Fruit fly (Drosophila melanogaster): Measurements from ENCODE around the gene CG34284.

DNA sequence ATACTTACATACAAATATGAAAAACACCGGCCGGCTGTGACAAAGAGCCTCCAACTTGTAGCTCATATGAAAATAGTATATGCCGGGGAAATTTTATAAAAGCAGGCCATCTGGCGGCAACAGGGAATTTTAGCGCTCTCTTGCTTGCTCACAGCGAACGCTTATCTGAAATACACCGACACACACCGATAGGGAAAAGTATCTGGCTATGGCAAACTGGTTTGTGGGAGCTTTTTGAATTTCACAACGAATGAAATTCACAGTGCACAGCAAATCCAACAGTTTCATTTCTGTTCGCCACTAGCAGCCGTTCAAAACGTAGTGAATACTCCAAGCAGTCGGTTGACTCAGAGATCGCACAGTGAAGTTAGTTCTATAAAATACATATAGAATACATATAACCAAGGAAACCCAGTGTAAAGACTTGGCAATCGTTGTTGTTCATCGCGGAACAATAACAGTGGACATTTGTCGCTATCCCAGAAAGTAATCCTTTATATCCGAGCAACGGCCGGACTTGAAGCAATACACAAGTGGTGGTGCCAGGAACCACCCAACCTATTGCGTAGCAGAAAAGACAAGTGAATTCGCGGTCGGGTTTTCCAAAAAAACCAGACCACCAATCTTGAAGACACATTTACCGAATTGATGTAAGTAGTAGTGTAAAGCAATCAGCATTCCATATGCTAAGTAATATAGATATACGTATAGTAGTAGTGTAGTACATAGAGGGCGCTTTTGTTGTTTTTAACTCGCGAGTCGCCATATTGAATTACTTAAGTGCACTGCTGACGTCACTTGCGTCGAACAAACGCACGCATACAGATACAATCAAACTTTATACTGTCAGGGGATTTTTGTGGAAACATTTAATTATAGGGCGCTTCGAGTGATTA is 15.5 kb upstream of the CG34284 start:
- TF ChIP-seq psq (optimal IDR thresholded peaks at IDR 0.05) (no peak), Sin3A (optimal IDR thresholded peaks at IDR 0.05) (no peak), h (optimal IDR thresholded peaks at IDR 0.05) (no peak)

All from Kc167 (cell line).